Fruit fly (Drosophila melanogaster): ENCODE results near the gene Arts.

Arts gene

dm6 chr3L:16594922-16595518 is 7.6 kb upstream of the Arts start, which contains the start of the genes spd-2 and Apl (continued):
- TF ChIP-seq CG33557 (GFP tag; optimal IDR thresholded peaks at IDR 0.05) (no peak), lbe (GFP tag; optimal IDR thresholded peaks at IDR 0.05) (no peak), CG18619 (GFP tag; optimal IDR thresholded peaks at IDR 0.05) (no peak), gcm (GFP tag; optimal IDR thresholded peaks at IDR 0.05) (no peak), CG16815 (GFP tag; optimal IDR thresholded peaks at IDR 0.05) (no peak), CG14441 (GFP tag; IDR thresholded peaks at IDR 0.05) (no peak), CG3065 (GFP tag; optimal IDR thresholded peaks at IDR 0.05) (no peak), Atf-2 (GFP tag; optimal IDR thresholded peaks at IDR 0.05) (no peak), Hr3 (GFP tag; optimal IDR thresholded peaks at IDR 0.05) (no peak), seq (GFP tag; IDR thresholded peaks at IDR 0.05) (no peak), Camta (GFP tag; optimal IDR thresholded peaks at IDR 0.05) (no peak), pb (GFP tag; optimal IDR thresholded peaks at IDR 0.05) (no peak), CG6654 (GFP tag; optimal IDR thresholded peaks at IDR 0.05) (no peak), Kr (GFP tag; optimal IDR thresholded peaks at IDR 0.05) (no peak), NfI (GFP tag; optimal IDR thresholded peaks at IDR 0.05) (no peak), CG4617 (GFP tag; optimal IDR thresholded peaks at IDR 0.05; ENCODE audit: borderline replicate concordance) (peak; percentile 4), CG10267 (tag; optimal IDR thresholded peaks at IDR 0.05) (peak; percentile 19), CG11398 (GFP tag; optimal IDR thresholded peaks at IDR 0.05) (no peak), dmrt99B (tag; optimal IDR thresholded peaks at IDR 0.05) (no peak), Usf (GFP tag; optimal IDR thresholded peaks at IDR 0.05) (no peak), az2 (GFP tag; optimal IDR thresholded peaks at IDR 0.05) (no peak), Dfd (GFP tag; optimal IDR thresholded peaks at IDR 0.05) (no peak), Dp (GFP tag; optimal IDR thresholded peaks at IDR 0.05) (peak; percentile 82), CG13287 (GFP tag; IDR thresholded peaks at IDR 0.05; ENCODE audit: partially characterized antibody) (peak; percentile 58), kni (GFP tag; optimal IDR thresholded peaks at IDR 0.05) (no peak), sug (tag; optimal IDR thresholded peaks at IDR 0.05) (no peak), CG12155 (GFP tag; optimal IDR thresholded peaks at IDR 0.05) (peak; percentile 11), MESR4 (GFP tag; optimal IDR thresholded peaks at IDR 0.05) (no peak), oc (tag; optimal IDR thresholded peaks at IDR 0.05) (no peak), ewg (GFP tag; optimal IDR thresholded peaks at IDR 0.05) (no peak), CG9797 (GFP tag; optimal IDR thresholded peaks at IDR 0.05) (no peak), GATAe (GFP tag; conservative IDR thresholded peaks at IDR 0.05) (no peak), Fer1 (GFP tag; optimal IDR thresholded peaks at IDR 0.05) (no peak), CG4404 (GFP tag; IDR thresholded peaks at IDR 0.05) (no peak), CG1792 (GFP tag; optimal IDR thresholded peaks at IDR 0.05) (no peak), grau (tag; optimal IDR thresholded peaks at IDR 0.05) (no peak), CG14710 (tag; optimal IDR thresholded peaks at IDR 0.05) (peak; percentile 36), lov (optimal IDR thresholded peaks at IDR 0.05) (no peak), lov (GFP tag; IDR thresholded peaks at IDR 0.05) (no peak), ranshi (GFP tag; IDR thresholded peaks at IDR 0.05) (no peak), CG11696 (GFP tag; IDR thresholded peaks at IDR 0.05) (no peak), CG3281 (GFP tag; optimal IDR thresholded peaks at IDR 0.05) (no peak), knrl (GFP tag; IDR thresholded peaks at IDR 0.05; ENCODE audit: partially characterized antibody) (peak; percentile 59), dmrt11E (tag; optimal IDR thresholded peaks at IDR 0.05) (no peak), tio (GFP tag; optimal IDR thresholded peaks at IDR 0.05) (no peak), onecut (GFP tag; IDR thresholded peaks at IDR 0.05) (no peak), HLHmδ (GFP tag; optimal IDR thresholded peaks at IDR 0.05) (no peak), CG15514 (GFP tag; optimal IDR thresholded peaks at IDR 0.05) (no peak), CG1602 (GFP tag; optimal IDR thresholded peaks at IDR 0.05) (no peak), zen (tag; optimal IDR thresholded peaks at IDR 0.05) (no peak)

All from whole organism, embryonic.